Fruit fly (Drosophila melanogaster): Measurements from ENCODE around the gene CG32407.

The CG32407 gene

DNA sequence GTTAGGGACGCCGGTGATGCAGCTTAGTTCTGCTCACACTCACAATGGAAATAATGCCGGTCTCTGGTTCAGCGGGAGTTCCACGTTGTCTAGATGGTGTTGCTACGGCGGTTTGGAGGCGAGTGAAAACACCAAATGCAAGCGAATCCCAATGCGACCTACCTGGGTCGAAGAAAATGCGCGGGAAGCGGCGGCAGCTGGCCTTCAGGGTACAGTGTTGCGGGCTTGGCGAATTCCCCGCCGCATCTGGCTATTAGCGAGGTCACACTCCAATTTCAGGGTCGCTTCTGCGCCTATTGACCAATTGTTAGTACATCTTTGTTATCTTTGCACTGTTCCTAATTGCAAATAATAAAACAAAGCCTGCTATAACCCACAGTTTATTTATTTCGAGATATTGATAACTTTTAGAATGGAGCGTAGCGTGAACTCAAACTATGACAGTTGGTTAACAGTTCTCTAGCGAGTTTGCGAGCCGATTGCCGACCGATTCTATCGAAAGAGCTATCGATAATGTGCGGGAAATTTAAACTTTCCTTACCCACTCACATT is 10.6 kb downstream of the CG32407 start, which contains the start of gene Rcc1 (continued):
- TF ChIP-seq Atf-2 (GFP tag; optimal IDR thresholded peaks at IDR 0.05) (no peak), CG2678 (tag; optimal IDR thresholded peaks at IDR 0.05) (no peak), az2 (GFP tag; optimal IDR thresholded peaks at IDR 0.05) (no peak), CG14014 (GFP tag; IDR thresholded peaks at IDR 0.05) (no peak), CG18599 (GFP tag; optimal IDR thresholded peaks at IDR 0.05) (no peak), cg (GFP tag; optimal IDR thresholded peaks at IDR 0.05) (peak; percentile 82), lbe (GFP tag; optimal IDR thresholded peaks at IDR 0.05) (no peak), CG7839 (tag; optimal IDR thresholded peaks at IDR 0.05) (no peak), CG4730 (GFP tag; IDR thresholded peaks at IDR 0.05) (no peak), CG4360 (GFP tag; IDR thresholded peaks at IDR 0.05) (no peak), CG1602 (GFP tag; optimal IDR thresholded peaks at IDR 0.05) (no peak), CG8478 (optimal IDR thresholded peaks at IDR 0.05) (no peak), row (GFP tag; IDR thresholded peaks at IDR 0.05) (peak; percentile 53), h (optimal IDR thresholded peaks at IDR 0.05) (no peak), CTCF (GFP tag; optimal IDR thresholded peaks at IDR 0.05) (peak; percentile 64), sug (tag; optimal IDR thresholded peaks at IDR 0.05) (no peak), pzg (GFP tag; optimal IDR thresholded peaks at IDR 0.05) (peak; percentile 90), lab (GFP tag; optimal IDR thresholded peaks at IDR 0.05) (no peak), CG6272 (GFP tag; IDR thresholded peaks at IDR 0.05) (no peak), CG33557 (GFP tag; optimal IDR thresholded peaks at IDR 0.05) (no peak), Hand (GFP tag; optimal IDR thresholded peaks at IDR 0.05) (no peak), vnd (GFP tag; IDR thresholded peaks at IDR 0.05; ENCODE audit: partially characterized antibody) (peak; percentile 59), Dip2 (GFP tag; IDR thresholded peaks at IDR 0.05) (no peak), zen (tag; optimal IDR thresholded peaks at IDR 0.05) (no peak), dmrt99B (tag; optimal IDR thresholded peaks at IDR 0.05) (no peak), Fer1 (GFP tag; optimal IDR thresholded peaks at IDR 0.05) (no peak), tin (GFP tag; optimal IDR thresholded peaks at IDR 0.05) (peak; percentile 9), CG5180 (GFP tag; optimal IDR thresholded peaks at IDR 0.05) (no peak), tx (GFP tag; optimal IDR thresholded peaks at IDR 0.05) (peak; percentile 0), MTF-1 (GFP tag; optimal IDR thresholded peaks at IDR 0.05; ENCODE audit: borderline replicate concordance) (no peak), CG17328 (GFP tag; IDR thresholded peaks at IDR 0.05) (0 out of 2 replicates have a peak, but pooled peaks have one; percentile 12), oc (tag; optimal IDR thresholded peaks at IDR 0.05) (no peak), Meics (GFP tag; optimal IDR thresholded peaks at IDR 0.05) (no peak), prd (optimal IDR thresholded peaks at IDR 0.05) (no peak), prd (GFP tag; IDR thresholded peaks at IDR 0.05) (0 out of 3 replicates have a peak, but pooled peaks have one; percentile 11), CG11085 (GFP tag; IDR thresholded peaks at IDR 0.05) (no peak), peb (GFP tag; IDR thresholded peaks at IDR 0.05) (no peak), zen2 (GFP tag; IDR thresholded peaks at IDR 0.05; ENCODE audit: partially characterized antibody) (no peak; the same call in 2 of the 3 replicates), Bgb (GFP tag; IDR thresholded peaks at IDR 0.05; ENCODE audit: partially characterized antibody) (peak; percentile 65), Scr (GFP tag; IDR thresholded peaks at IDR 0.05; ENCODE audit: partially characterized antibody) (peak; percentile 70), wdn (GFP tag; IDR thresholded peaks at IDR 0.05) (no peak), CG11560 (tag; IDR thresholded peaks at IDR 0.05) (no peak), CG15073 (GFP tag; optimal IDR thresholded peaks at IDR 0.05) (no peak), CG1603 (tag; optimal IDR thresholded peaks at IDR 0.05) (peak; percentile 80), da (GFP tag; optimal IDR thresholded peaks at IDR 0.05) (peak; percentile 79), CG14441 (GFP tag; IDR thresholded peaks at IDR 0.05) (no peak), sens-2 (GFP tag; IDR thresholded peaks at IDR 0.05) (no peak), CG12236 (GFP tag; optimal IDR thresholded peaks at IDR 0.05) (no peak), Dbx (GFP tag; IDR thresholded peaks at IDR 0.05) (no peak), CG3726 (GFP tag; IDR thresholded peaks at IDR 0.05) (no peak), gt (GFP tag; IDR thresholded peaks at IDR 0.05) (no peak), fd64A (GFP tag; optimal IDR thresholded peaks at IDR 0.05) (no peak)

Data from whole organism, embryonic.